Worm (Caenorhabditis elegans) whole organism, L1 larva: Measurements from ENCODE around the gene cpr-3.

ENCODE experiments used
- alr-1 ChIP-seq: fragments of 200-800 bp; sonication (Bioruptor generic); optimal IDR thresholded peaks from 2 replicates; lab custom pipeline; 2018; ENCODE audit warnings: borderline replicate concordance, mild to moderate bottlenecking, missing genetic modification characterization, missing compliant biosample characterization
- grh-1 ChIP-seq: fragments of 200-800 bp; sonication (Bioruptor generic); IDR thresholded peaks from 2 replicates; pipeline ENCODE4 v1.3.6; 2022; ENCODE audit warnings: missing genetic modification reagents, missing genetic modification characterization, missing compliant biosample characterization
- nhr-12 ChIP-seq: sonication (generic microtip); optimal IDR thresholded peaks from 2 replicates; lab custom pipeline; 2017; ENCODE audit warnings: missing biosample characterization, missing genetic modification characterization
- snpc-4 ChIP-seq: fragments of 150-350 bp; optimal IDR thresholded peaks from 2 replicates; lab custom pipeline; 2014; ENCODE audit warnings: missing biosample characterization, missing genetic modification characterization
- unc-30 ChIP-seq: sonication (generic microtip); optimal IDR thresholded peaks from 2 replicates; lab custom pipeline; 2017; ENCODE audit warnings: missing biosample characterization, missing genetic modification characterization
- ztf-11 ChIP-seq, 2 experiments: sonication (generic microtip); optimal IDR thresholded peaks; 2 replicates each; lab custom pipeline; 2016 to 2017; ENCODE audit warnings: missing genetic modification characterization in 2 of 2, missing biosample characterization in 1 of 2, missing compliant biosample characterization in 1 of 2
- ztf-4 ChIP-seq: fragments of 150-350 bp; optimal IDR thresholded peaks from 2 replicates; lab custom pipeline; 2014; ENCODE audit warnings: missing biosample characterization, missing genetic modification characterization

DNA sequence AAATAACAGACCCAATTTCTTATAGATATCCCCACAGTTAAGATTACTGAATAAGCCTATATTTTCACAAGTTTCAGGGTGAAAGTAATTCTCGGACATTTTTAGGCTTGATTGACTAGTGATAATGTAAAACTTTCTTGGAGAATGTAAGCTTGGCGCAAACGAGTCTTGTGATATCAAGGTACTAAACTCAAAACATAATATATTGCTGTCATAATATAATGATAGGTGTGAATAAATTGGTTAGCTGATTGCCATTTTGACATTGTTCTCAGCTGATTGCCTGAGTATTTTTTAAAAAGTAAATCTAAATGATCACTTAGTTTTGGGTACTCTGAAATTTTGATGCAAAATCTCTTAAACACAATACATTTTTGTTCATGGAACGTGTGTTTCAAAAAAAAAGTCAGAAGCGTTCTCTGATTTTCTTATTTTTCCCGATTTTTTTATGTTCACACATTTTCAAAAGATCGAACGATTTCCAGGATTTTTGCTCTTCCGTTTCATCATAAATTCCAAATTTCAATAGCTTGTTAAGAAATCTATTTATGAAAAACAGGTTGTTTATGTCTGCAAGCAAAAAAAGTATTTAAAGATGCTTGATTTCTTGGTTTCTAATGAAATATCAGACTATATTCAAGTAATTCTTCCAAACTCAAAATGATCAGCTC lies 17.1 kb downstream of the cpr-3 start, which contains the start of the genes srw-19 and srx-51:
- TF ChIP-seq alr-1 (tag; lab: Kevin White, UChicago) (no peak), ztf-11 (tag; optimal IDR thresholded peaks at IDR 0.05; lab: Kevin White, UChicago) (no peak), unc-30 (tag; lab: Kevin White, UChicago) (no peak), snpc-4 (tag; lab: Kevin White, UChicago) (no peak), ztf-4 (no peak), grh-1 (GFP tag; lab: Robert Waterston, UW) (no peak), nhr-12 (tag; lab: Kevin White, UChicago) (no peak)
